Fruit fly (Drosophila melanogaster) whole organism, embryonic: ENCODE data around the gene CG8837.

Source experiments
- Ada2b ChIP-seq: fragments of 200-800 bp; sonication (Bioruptor generic); IDR thresholded peaks from 2 replicates; pipeline ENCODE4 v1.3.6; 2022; ENCODE audit warnings: missing biosample characterization, missing genetic modification characterization
- Awh ChIP-seq: fragments of 200-800 bp; sonication (Bioruptor generic); IDR thresholded peaks from 2 replicates; pipeline ENCODE4, ENCODE4 v1.3.6; 2022; ENCODE audit warnings: missing biosample characterization, missing genetic modification characterization
- Bgb ChIP-seq: fragments of 200-800 bp; sonication (Bioruptor generic); IDR thresholded peaks from 2 replicates; pipeline ENCODE4 v1.3.6; 2022; ENCODE audit warnings: missing biosample characterization, missing genetic modification characterization; ENCODE audit not compliant: partially characterized antibody
- CG11456 ChIP-seq: fragments of 200-800 bp; sonication (Bioruptor generic); IDR thresholded peaks from 3 replicates; pipeline ENCODE4 v1.3.6; 2022; ENCODE audit warnings: missing biosample characterization, missing genetic modification characterization
- CG12104 ChIP-seq: fragments of 200-800 bp; sonication (Bioruptor generic); optimal IDR thresholded peaks from 3 replicates; lab custom pipeline; 2016; ENCODE audit warnings: missing biosample characterization, missing genetic modification characterization
- CG12391 ChIP-seq: fragments of 200-800 bp; sonication (Bioruptor generic); optimal IDR thresholded peaks from 3 replicates; lab custom pipeline; 2018; ENCODE audit warnings: missing biosample characterization, mild to moderate bottlenecking, missing genetic modification characterization, moderate library complexity
- CG12659 ChIP-seq: fragments of 200-800 bp; sonication (Bioruptor generic); optimal IDR thresholded peaks from 3 replicates; lab custom pipeline; 2017; ENCODE audit warnings: mild to moderate bottlenecking, missing biosample characterization, missing genetic modification reagents, missing genetic modification characterization
- CG13424 ChIP-seq: fragments of 200-800 bp; sonication (Bioruptor generic); optimal IDR thresholded peaks from 2 replicates; lab custom pipeline; 2019; ENCODE audit warnings: missing biosample characterization, mild to moderate bottlenecking, missing genetic modification characterization, moderate library complexity
- CG1529 ChIP-seq: fragments of 200-800 bp; sonication (Bioruptor generic); optimal IDR thresholded peaks from 3 replicates; lab custom pipeline; 2018; ENCODE audit warnings: missing biosample characterization, missing genetic modification characterization
- CG17186 ChIP-seq: fragments of 200-800 bp; sonication (Bioruptor generic); optimal IDR thresholded peaks from 3 replicates; lab custom pipeline; 2017; ENCODE audit warnings: missing biosample characterization, missing genetic modification reagents, missing genetic modification characterization
- CG1792 ChIP-seq: fragments of 200-800 bp; sonication (Bioruptor generic); optimal IDR thresholded peaks from 2 replicates; lab custom pipeline; 2016; ENCODE audit warnings: missing biosample characterization, missing genetic modification characterization
- CG1832 ChIP-seq: fragments of 200-800 bp; sonication (Bioruptor generic); optimal IDR thresholded peaks from 2 replicates; lab custom pipeline; 2017; ENCODE audit warnings: missing biosample characterization, mild to moderate bottlenecking, missing genetic modification characterization, inconsistent platforms
- CG18764 ChIP-seq: fragments of 200-800 bp; sonication (Bioruptor generic); optimal IDR thresholded peaks from 3 replicates; lab custom pipeline; 2016; ENCODE audit warnings: missing biosample characterization, missing genetic modification characterization
- CG2120 ChIP-seq: fragments of 200-800 bp; sonication (Bioruptor generic); optimal IDR thresholded peaks from 3 replicates; lab custom pipeline; 2016; ENCODE audit warnings: missing biosample characterization, missing genetic modification characterization
- CG2712 ChIP-seq: fragments of 200-800 bp; optimal IDR thresholded peaks from 3 replicates; lab custom pipeline; 2019; ENCODE audit warnings: missing biosample characterization, mild to moderate bottlenecking, missing genetic modification characterization, moderate library complexity
- CG31388 ChIP-seq: fragments of 200-800 bp; sonication (Bioruptor generic); optimal IDR thresholded peaks from 2 replicates; lab custom pipeline; 2016; ENCODE audit warnings: missing biosample characterization, missing genetic modification characterization
- CG34376 ChIP-seq: fragments of 200-800 bp; sonication (Bioruptor generic); optimal IDR thresholded peaks from 2 replicates; lab custom pipeline; 2018; ENCODE audit warnings: missing biosample characterization, mild to moderate bottlenecking, missing genetic modification characterization
- CG3847 ChIP-seq: fragments of 200-800 bp; sonication (Bioruptor generic); IDR thresholded peaks from 2 replicates; pipeline ENCODE4 v1.3.6; 2022; ENCODE audit warnings: missing biosample characterization, missing genetic modification characterization
- CG8388 ChIP-seq: fragments of 200-800 bp; sonication (Bioruptor generic); optimal IDR thresholded peaks from 2 replicates; lab custom pipeline; 2019; ENCODE audit warnings: missing biosample characterization, mild to moderate bottlenecking, missing genetic modification characterization, moderate library complexity
- CG8944 ChIP-seq: fragments of 200-800 bp; sonication (Bioruptor generic); optimal IDR thresholded peaks from 3 replicates; lab custom pipeline; 2016; ENCODE audit warnings: missing biosample characterization, missing genetic modification characterization
- CHES-1-like ChIP-seq: fragments of 200-800 bp; sonication (Bioruptor generic); optimal IDR thresholded peaks from 2 replicates; lab custom pipeline; 2016; ENCODE audit warnings: missing biosample characterization, missing genetic modification characterization
- Deaf1 ChIP-seq: fragments of 200-800 bp; optimal IDR thresholded peaks from 3 replicates; lab custom pipeline; 2019; ENCODE audit warnings: missing biosample characterization, mild to moderate bottlenecking, missing genetic modification characterization, moderate library complexity
- H15 ChIP-seq: fragments of 200-800 bp; sonication (Bioruptor generic); IDR thresholded peaks from 3 replicates; pipeline ENCODE4 v1.3.6; 2022; ENCODE audit warnings: missing biosample characterization, missing genetic modification characterization
- H2.0 ChIP-seq: fragments of 200-800 bp; sonication (Bioruptor generic); IDR thresholded peaks from 2 replicates; pipeline ENCODE4 v1.3.6; 2022; ENCODE audit warnings: missing biosample characterization, missing genetic modification characterization
- HLH3B ChIP-seq: fragments of 200-800 bp; sonication (Bioruptor generic); IDR thresholded peaks from 2 replicates; pipeline ENCODE4 v1.3.6; 2022; ENCODE audit warnings: missing biosample characterization, missing genetic modification characterization
- Max ChIP-seq: fragments of 200-800 bp; sonication (Bioruptor generic); optimal IDR thresholded peaks from 2 replicates; lab custom pipeline; 2016; ENCODE audit warnings: missing biosample characterization, mild to moderate bottlenecking, missing genetic modification characterization
- Mrtf ChIP-seq: fragments of 200-800 bp; sonication (Bioruptor generic); IDR thresholded peaks from 3 replicates; pipeline ENCODE4 v1.3.6; 2022; ENCODE audit warnings: missing biosample characterization, missing genetic modification characterization
- Opbp ChIP-seq: fragments of 200-800 bp; sonication (Bioruptor generic); IDR thresholded peaks from 3 replicates; pipeline ENCODE4 v1.3.6; 2022; ENCODE audit warnings: missing biosample characterization, missing genetic modification characterization; ENCODE audit not compliant: partially characterized antibody
- Six4 ChIP-seq: fragments of 200-800 bp; sonication (Bioruptor generic); optimal IDR thresholded peaks from 2 replicates; lab custom pipeline; 2016; ENCODE audit warnings: missing biosample characterization, missing genetic modification characterization
- Sry-δ ChIP-seq: fragments of 200-800 bp; sonication (Bioruptor generic); optimal IDR thresholded peaks from 2 replicates; lab custom pipeline; 2016; ENCODE audit warnings: missing biosample characterization, missing genetic modification characterization
- Vsx1 ChIP-seq: fragments of 200-800 bp; sonication (Bioruptor generic); optimal IDR thresholded peaks from 2 replicates; lab custom pipeline; 2017; ENCODE audit warnings: missing biosample characterization, mild to moderate bottlenecking, missing genetic modification characterization, missing genetic modification reagents
- btn ChIP-seq: fragments of 200-800 bp; sonication (Bioruptor generic); optimal IDR thresholded peaks from 2 replicates; lab custom pipeline; 2016; ENCODE audit warnings: missing biosample characterization, missing genetic modification characterization
- cas ChIP-seq: fragments of 200-800 bp; sonication (Bioruptor generic); IDR thresholded peaks from 2 replicates; pipeline ENCODE4 v1.3.6; 2022; ENCODE audit warnings: missing biosample characterization, missing genetic modification characterization
- cato ChIP-seq: fragments of 200-800 bp; sonication (Bioruptor generic); optimal IDR thresholded peaks from 2 replicates; lab custom pipeline; 2016; ENCODE audit warnings: missing biosample characterization, missing genetic modification characterization, borderline replicate concordance
- gem ChIP-seq: fragments of 200-800 bp; sonication (Bioruptor generic); optimal IDR thresholded peaks from 2 replicates; lab custom pipeline; 2019; ENCODE audit warnings: missing biosample characterization, mild to moderate bottlenecking, missing genetic modification characterization, moderate library complexity
- gt ChIP-seq: fragments of 200-800 bp; sonication (Bioruptor generic); IDR thresholded peaks from 2 replicates; pipeline ENCODE4 v1.3.6; 2022; ENCODE audit warnings: missing biosample characterization, missing genetic modification characterization
- lbe ChIP-seq: fragments of 200-800 bp; sonication (Bioruptor generic); optimal IDR thresholded peaks from 2 replicates; lab custom pipeline; 2016; ENCODE audit warnings: missing biosample characterization, mild to moderate bottlenecking, missing genetic modification characterization
- lola ChIP-seq, 3 experiments: fragments of >200 bp in 2 of 3; fragments of 200-800 bp in 1 of 3; sonication (Bioruptor generic) in 1 of 3; optimal IDR thresholded peaks; 2 replicates each; lab custom pipeline; 2017 to 2019; ENCODE audit warnings: missing biosample characterization in 3 of 3, missing genetic modification characterization in 3 of 3, mild to moderate bottlenecking in 1 of 3, moderate library complexity in 1 of 3
- nau ChIP-seq: fragments of 200-800 bp; sonication (Bioruptor generic); optimal IDR thresholded peaks from 3 replicates; lab custom pipeline; 2017; ENCODE audit warnings: missing biosample characterization, mild to moderate bottlenecking, missing genetic modification characterization, missing genetic modification reagents
- run ChIP-seq: fragments of 200-800 bp; sonication (Bioruptor generic); optimal IDR thresholded peaks from 3 replicates; lab custom pipeline; 2018; ENCODE audit warnings: missing biosample characterization, mild to moderate bottlenecking, missing genetic modification characterization
- sc ChIP-seq, 3 experiments: fragments of >200 bp in 2 of 3; fragments of 200-800 bp in 1 of 3; sonication (Bioruptor generic) in 1 of 3; optimal IDR thresholded peaks; 2 replicates in 2 of 3; 3 replicates in 1 of 3; lab custom pipeline; 2017; ENCODE audit warnings: mild to moderate bottlenecking in 1 of 3, missing biosample characterization in 1 of 3, missing genetic modification characterization in 1 of 3, missing genetic modification reagents in 1 of 3
- sima ChIP-seq: fragments of 200-800 bp; sonication (Bioruptor generic); optimal IDR thresholded peaks from 2 replicates; lab custom pipeline; 2016; ENCODE audit warnings: missing biosample characterization, missing genetic modification characterization
- sqz ChIP-seq: fragments of 200-800 bp; sonication (Bioruptor generic); optimal IDR thresholded peaks from 3 replicates; lab custom pipeline; 2018; ENCODE audit warnings: missing biosample characterization, mild to moderate bottlenecking, missing genetic modification characterization
- sr ChIP-seq: fragments of 200-800 bp; sonication (Bioruptor generic); IDR thresholded peaks from 3 replicates; pipeline ENCODE4 v1.3.6; 2022; ENCODE audit warnings: missing biosample characterization, missing genetic modification characterization
- toy ChIP-seq: fragments of 200-800 bp; sonication (Bioruptor generic); IDR thresholded peaks from 2 replicates; pipeline ENCODE4 v1.3.6; 2022; ENCODE audit warnings: missing biosample characterization, missing genetic modification characterization
- tup ChIP-seq: fragments of 200-800 bp; sonication (Bioruptor generic); optimal IDR thresholded peaks from 2 replicates; lab custom pipeline; 2016; ENCODE audit warnings: missing biosample characterization, mild to moderate bottlenecking, missing genetic modification characterization, moderate library complexity
- unpg ChIP-seq: fragments of 200-800 bp; sonication (Bioruptor generic); optimal IDR thresholded peaks from 3 replicates; lab custom pipeline; 2018; ENCODE audit warnings: missing biosample characterization, mild to moderate bottlenecking, missing genetic modification characterization, moderate library complexity
- vfl ChIP-seq: fragments of 200-800 bp; sonication (Bioruptor generic); optimal IDR thresholded peaks from 2 replicates; lab custom pipeline; 2016; ENCODE audit warnings: missing biosample characterization, missing genetic modification characterization
- z ChIP-seq: fragments of 200-800 bp; sonication (Bioruptor generic); IDR thresholded peaks from 3 replicates; pipeline ENCODE4 v1.3.6; 2022; ENCODE audit warnings: missing biosample characterization, missing genetic modification characterization

CG8837 gene

DNA sequence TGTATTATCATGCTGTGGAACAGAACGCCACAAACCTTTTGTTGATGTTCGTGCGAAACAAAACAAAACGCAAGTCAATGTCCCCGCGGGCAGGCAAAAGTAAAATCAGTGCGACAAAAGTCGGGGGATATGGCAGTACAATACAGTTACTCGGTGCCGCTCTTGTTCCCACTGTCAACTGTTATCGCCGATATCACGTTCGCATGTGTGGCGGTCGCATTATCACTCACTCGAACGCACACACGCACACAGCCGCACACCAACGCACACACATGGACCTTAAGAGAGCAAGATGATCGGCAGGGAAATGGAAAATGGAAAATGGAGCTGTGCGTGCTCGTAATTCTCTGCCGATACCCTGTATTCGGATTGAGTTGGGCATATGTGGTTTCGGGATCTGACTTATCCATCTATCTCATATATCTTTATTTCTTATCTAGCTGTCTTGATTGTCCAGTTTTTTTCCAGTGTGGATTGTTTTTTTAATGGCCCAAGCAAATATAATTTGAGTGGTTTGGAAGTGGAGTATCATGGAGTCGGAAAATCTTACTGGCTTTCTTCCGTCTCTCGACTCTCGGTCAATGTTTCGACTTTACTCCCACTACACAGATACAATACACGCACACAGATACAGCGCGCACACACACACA lies 18.6 kb downstream of the CG8837 start (continued):
- peak; percentile 65 for TF ChIP-seq H2.0 (GFP tag; lab: Robert Waterston, UW)
- no peak for TF ChIP-seq cas (GFP tag; lab: Robert Waterston, UW)
- peak; percentile 35 for TF ChIP-seq sima (GFP tag; lab: Kevin White, UChicago)
- peak; percentile 40 for TF ChIP-seq run (tag; lab: Kevin White, UChicago)
- TF ChIP-seq vfl: no peak
- TF ChIP-seq Awh (GFP tag; lab: Robert Waterston, UW): peak; percentile 86
- TF ChIP-seq CG12659 (GFP tag; lab: Kevin White, UChicago): peak; percentile 32
- no peak for TF ChIP-seq toy (GFP tag; lab: Robert Waterston, UW)
- TF ChIP-seq CG34376 (GFP tag; lab: Kevin White, UChicago): no peak
- TF ChIP-seq CG18764 (GFP tag; lab: Kevin White, UChicago): peak; percentile 85
- peak; percentile 43; the same call in 1 of the 3 replicates for TF ChIP-seq CG11456 (GFP tag; lab: Robert Waterston, UW)
- no peak for TF ChIP-seq Opbp (GFP tag; lab: Robert Waterston, UW)
- TF ChIP-seq sqz (GFP tag; lab: Kevin White, UChicago): no peak
- TF ChIP-seq Mrtf (GFP tag; lab: Robert Waterston, UW): peak; percentile 64; the same call in 1 of the 3 replicates
- peak; percentile 54 for TF ChIP-seq Vsx1 (GFP tag; lab: Kevin White, UChicago)
- peak; percentile 44; the same call in 1 of the 2 replicates for TF ChIP-seq CG3847 (GFP tag; lab: Robert Waterston, UW)
- peak; percentile 65 for TF ChIP-seq Ada2b
- TF ChIP-seq tup (GFP tag; lab: Kevin White, UChicago): peak; percentile 58
- peak; percentile 89 for TF ChIP-seq Six4
- TF ChIP-seq CHES-1-like (GFP tag; lab: Kevin White, UChicago): peak; percentile 45
- TF ChIP-seq sc (optimal IDR thresholded peaks at IDR 0.05; lab: Kevin White, UChicago): no peak
- peak; percentile 90 for TF ChIP-seq sc (GFP tag; optimal IDR thresholded peaks at IDR 0.05; lab: Kevin White, UChicago)
- TF ChIP-seq Bgb (GFP tag; lab: Robert Waterston, UW): no peak
- no peak for TF ChIP-seq lbe
- peak; percentile 80 for TF ChIP-seq HLH3B
- peak; percentile 68 for TF ChIP-seq CG13424 (tag; lab: Kevin White, UChicago)
- TF ChIP-seq CG8388: peak; percentile 88
- TF ChIP-seq CG1529 (GFP tag; lab: Kevin White, UChicago): peak; percentile 86
- peak; percentile 67 for TF ChIP-seq gt (GFP tag; lab: Robert Waterston, UW)
- peak; percentile 50 for TF ChIP-seq Max (GFP tag; lab: Kevin White, UChicago)
- peak; percentile 89 for TF ChIP-seq z (GFP tag; lab: Robert Waterston, UW)
- peak; percentile 91 for TF ChIP-seq gem (tag; lab: Kevin White, UChicago)
- TF ChIP-seq CG8944 (GFP tag; lab: Kevin White, UChicago): peak; percentile 93
- peak; percentile 84 for TF ChIP-seq unpg (GFP tag; lab: Kevin White, UChicago)
- TF ChIP-seq CG2712 (tag; lab: Kevin White, UChicago): peak; percentile 92
- peak; percentile 26 for TF ChIP-seq CG12104 (GFP tag; lab: Kevin White, UChicago)
- no peak for TF ChIP-seq CG1832 (GFP tag; lab: Kevin White, UChicago)
- TF ChIP-seq Deaf1: no peak
- no peak for TF ChIP-seq nau (GFP tag; lab: Kevin White, UChicago)
- TF ChIP-seq CG17186 (GFP tag; lab: Kevin White, UChicago): peak; percentile 58
- TF ChIP-seq btn (GFP tag; lab: Kevin White, UChicago): peak; percentile 76
- TF ChIP-seq cato (GFP tag; lab: Kevin White, UChicago): peak; percentile 81
- TF ChIP-seq sr (GFP tag; lab: Robert Waterston, UW): no peak
- peak; percentile 83; the same call in 2 of the 3 replicates for TF ChIP-seq H15
- TF ChIP-seq CG31388: peak; percentile 10
- peak; percentile 63 for TF ChIP-seq CG1792 (GFP tag; lab: Kevin White, UChicago)
- TF ChIP-seq CG2120 (GFP tag; lab: Kevin White, UChicago): no peak
- peak; percentile 88 for TF ChIP-seq CG12391
- peak in 1 of 3 experiments; percentile 83 for TF ChIP-seq lola (GFP tag; optimal IDR thresholded peaks at IDR 0.05; lab: Kevin White, UChicago)
- no peak for TF ChIP-seq Sry-δ (GFP tag; lab: Kevin White, UChicago)
